Fruit fly (Drosophila melanogaster) whole organism, prepupa: Measurements from ENCODE around the gene CG31141.

Experiments
- Blimp-1 ChIP-seq: fragments of 200-800 bp; sonication (Bioruptor generic); optimal IDR thresholded peaks from 3 replicates; lab custom pipeline; 2017; ENCODE audit warnings: missing biosample characterization, missing genetic modification characterization, mild to moderate bottlenecking, moderate library complexity, missing genetic modification reagents
- CG10669 ChIP-seq: fragments of 200-800 bp; sonication (Bioruptor generic); optimal IDR thresholded peaks from 3 replicates; lab custom pipeline; 2018; ENCODE audit warnings: missing biosample characterization, mild to moderate bottlenecking, missing genetic modification characterization, moderate library complexity
- CG11294 ChIP-seq: fragments of 200-800 bp; sonication (Bioruptor generic); IDR thresholded peaks from 2 replicates; pipeline ENCODE4 v1.3.6; 2022; ENCODE audit warnings: missing biosample characterization, missing genetic modification characterization
- CG11762 ChIP-seq: fragments of 200-800 bp; sonication (Bioruptor generic); optimal IDR thresholded peaks from 3 replicates; lab custom pipeline; 2016; ENCODE audit warnings: missing biosample characterization, missing genetic modification characterization; ENCODE audit not compliant: insufficient read depth
- CG11902 ChIP-seq: fragments of 200-800 bp; sonication (Bioruptor generic); optimal IDR thresholded peaks from 3 replicates; lab custom pipeline; 2016; ENCODE audit warnings: missing biosample characterization, missing genetic modification characterization
- CG15336 ChIP-seq: fragments of 200-800 bp; sonication (Bioruptor generic); IDR thresholded peaks from 2 replicates; pipeline ENCODE4 v1.3.6; 2022; ENCODE audit warnings: missing biosample characterization, missing genetic modification characterization
- CG1621 ChIP-seq: fragments of 200-800 bp; sonication (Bioruptor generic); optimal IDR thresholded peaks from 3 replicates; lab custom pipeline; 2018; ENCODE audit warnings: missing biosample characterization, mild to moderate bottlenecking, missing genetic modification characterization
- CG16779 ChIP-seq: fragments of 200-800 bp; sonication (Bioruptor generic); optimal IDR thresholded peaks from 3 replicates; lab custom pipeline; 2017; ENCODE audit warnings: missing biosample characterization, mild to moderate bottlenecking, missing genetic modification characterization
- CG3032 ChIP-seq: fragments of 200-800 bp; optimal IDR thresholded peaks from 2 replicates; lab custom pipeline; 2019; ENCODE audit warnings: missing biosample characterization, mild to moderate bottlenecking, missing genetic modification characterization, moderate library complexity
- CG31627 ChIP-seq: fragments of 200-800 bp; sonication (Bioruptor generic); optimal IDR thresholded peaks from 3 replicates; lab custom pipeline; 2016; ENCODE audit warnings: missing biosample characterization, missing genetic modification characterization
- CG32006 ChIP-seq: fragments of 200-800 bp; sonication (Bioruptor generic); optimal IDR thresholded peaks from 3 replicates; lab custom pipeline; 2017; ENCODE audit warnings: missing biosample characterization, mild to moderate bottlenecking, missing genetic modification characterization
- CG34406 ChIP-seq: fragments of 200-800 bp; sonication (Bioruptor generic); optimal IDR thresholded peaks from 3 replicates; lab custom pipeline; 2016; ENCODE audit warnings: missing biosample characterization, missing genetic modification characterization
- CG3919 ChIP-seq: fragments of 200-800 bp; sonication (Bioruptor generic); optimal IDR thresholded peaks from 3 replicates; lab custom pipeline; 2016; ENCODE audit warnings: missing biosample characterization, missing genetic modification characterization
- CG4318 ChIP-seq: fragments of 200-800 bp; sonication (Bioruptor generic); optimal IDR thresholded peaks from 3 replicates; lab custom pipeline; 2017; ENCODE audit warnings: missing biosample characterization, mild to moderate bottlenecking, missing genetic modification characterization
- CG6163 ChIP-seq: fragments of 200-800 bp; sonication (Bioruptor generic); IDR thresholded peaks from 3 replicates; pipeline ENCODE4 v1.3.6; 2022; ENCODE audit warnings: missing biosample characterization, missing genetic modification characterization
- CG6276 ChIP-seq: fragments of 200-800 bp; sonication (Bioruptor generic); optimal IDR thresholded peaks from 2 replicates; lab custom pipeline; 2017; ENCODE audit warnings: missing biosample characterization, mild to moderate bottlenecking, missing genetic modification characterization
- CG6792 ChIP-seq: fragments of 200-800 bp; sonication (Bioruptor generic); optimal IDR thresholded peaks from 3 replicates; lab custom pipeline; 2016; ENCODE audit warnings: missing biosample characterization, missing genetic modification characterization
- CG6808 ChIP-seq: fragments of 200-800 bp; sonication (Bioruptor generic); optimal IDR thresholded peaks from 3 replicates; lab custom pipeline; 2017; ENCODE audit warnings: missing biosample characterization, missing genetic modification characterization, mild to moderate bottlenecking, moderate library complexity, missing genetic modification reagents
- CG6854 ChIP-seq: fragments of 200-800 bp; sonication (Bioruptor generic); optimal IDR thresholded peaks from 2 replicates; lab custom pipeline; 2017; ENCODE audit warnings: missing biosample characterization, mild to moderate bottlenecking, missing genetic modification characterization
- CG7368 ChIP-seq: fragments of 200-800 bp; sonication (Bioruptor generic); optimal IDR thresholded peaks from 3 replicates; lab custom pipeline; 2016; ENCODE audit warnings: missing biosample characterization, missing genetic modification characterization
- CG8119 ChIP-seq: fragments of 200-800 bp; sonication (Bioruptor generic); IDR thresholded peaks from 3 replicates; pipeline ENCODE4 v1.3.6; 2022; ENCODE audit warnings: missing biosample characterization, missing genetic modification characterization
- CG8319 ChIP-seq: fragments of 200-800 bp; sonication (Bioruptor generic); optimal IDR thresholded peaks from 3 replicates; lab custom pipeline; 2016; ENCODE audit warnings: missing biosample characterization, missing genetic modification characterization
- CG8632 ChIP-seq: fragments of 200-800 bp; sonication (Bioruptor generic); optimal IDR thresholded peaks from 3 replicates; lab custom pipeline; 2016; ENCODE audit warnings: missing biosample characterization, missing genetic modification characterization
- CG9139 ChIP-seq: fragments of 200-800 bp; sonication (Bioruptor generic); optimal IDR thresholded peaks from 3 replicates; lab custom pipeline; 2017; ENCODE audit warnings: missing biosample characterization, mild to moderate bottlenecking, missing genetic modification characterization
- Eip75B ChIP-seq: fragments of 200-800 bp; sonication (Bioruptor generic); optimal IDR thresholded peaks from 3 replicates; lab custom pipeline; 2016; ENCODE audit warnings: missing biosample characterization, missing genetic modification characterization
- Eip93F ChIP-seq: fragments of 200-800 bp; sonication (Bioruptor generic); optimal IDR thresholded peaks from 2 replicates; lab custom pipeline; 2016; ENCODE audit warnings: missing biosample characterization, mild to moderate bottlenecking, missing genetic modification characterization
- Ets21C ChIP-seq: fragments of 200-800 bp; sonication (Bioruptor generic); optimal IDR thresholded peaks from 3 replicates; lab custom pipeline; 2016; ENCODE audit warnings: missing biosample characterization, missing genetic modification characterization
- Gug ChIP-seq: fragments of 200-800 bp; sonication (Bioruptor generic); IDR thresholded peaks from 2 replicates; pipeline ENCODE4 v1.3.6; 2022; ENCODE audit warnings: missing biosample characterization, missing genetic modification characterization
- Hr39 ChIP-seq: fragments of 200-800 bp; sonication (Bioruptor generic); optimal IDR thresholded peaks from 2 replicates; lab custom pipeline; 2016; ENCODE audit warnings: missing biosample characterization, missing genetic modification characterization
- Hr4 ChIP-seq: fragments of 200-800 bp; sonication (Bioruptor generic); optimal IDR thresholded peaks from 3 replicates; lab custom pipeline; 2016; ENCODE audit warnings: missing biosample characterization, missing genetic modification characterization
- Lpt ChIP-seq: fragments of 200-800 bp; sonication (Bioruptor generic); optimal IDR thresholded peaks from 3 replicates; lab custom pipeline; 2016; ENCODE audit warnings: missing biosample characterization, missing genetic modification characterization
- Met ChIP-seq: fragments of 200-800 bp; sonication (Bioruptor generic); optimal IDR thresholded peaks from 3 replicates; lab custom pipeline; 2016; ENCODE audit warnings: missing biosample characterization, missing genetic modification characterization
- OdsH ChIP-seq: fragments of 200-800 bp; sonication (Bioruptor generic); optimal IDR thresholded peaks from 3 replicates; lab custom pipeline; 2016; ENCODE audit warnings: missing biosample characterization, missing genetic modification characterization
- Smox ChIP-seq: fragments of 200-800 bp; sonication (Bioruptor generic); optimal IDR thresholded peaks from 3 replicates; lab custom pipeline; 2016; ENCODE audit warnings: missing biosample characterization, missing genetic modification characterization
- Sox102F ChIP-seq: fragments of 200-800 bp; sonication (Bioruptor generic); optimal IDR thresholded peaks from 2 replicates; lab custom pipeline; 2016; ENCODE audit warnings: missing biosample characterization, mild to moderate bottlenecking, missing genetic modification characterization
- Sox14 ChIP-seq: fragments of 200-800 bp; sonication (Bioruptor generic); optimal IDR thresholded peaks from 3 replicates; lab custom pipeline; 2016; ENCODE audit warnings: missing biosample characterization, missing genetic modification characterization
- acj6 ChIP-seq: fragments of 200-800 bp; sonication (Bioruptor generic); optimal IDR thresholded peaks from 3 replicates; lab custom pipeline; 2016; ENCODE audit warnings: missing biosample characterization, missing genetic modification characterization
- cyc ChIP-seq: fragments of 200-800 bp; sonication (Bioruptor generic); optimal IDR thresholded peaks from 3 replicates; lab custom pipeline; 2016; ENCODE audit warnings: missing biosample characterization, missing genetic modification characterization
- dac ChIP-seq: fragments of 200-800 bp; sonication (Bioruptor generic); optimal IDR thresholded peaks from 2 replicates; lab custom pipeline; 2017; ENCODE audit warnings: missing biosample characterization, mild to moderate bottlenecking, missing genetic modification characterization
- dsx ChIP-seq: fragments of 200-800 bp; optimal IDR thresholded peaks from 3 replicates; lab custom pipeline; 2019; ENCODE audit warnings: missing biosample characterization, mild to moderate bottlenecking, missing genetic modification characterization, moderate library complexity; ENCODE audit not compliant: poor library complexity, severe bottlenecking
- esn ChIP-seq: fragments of 200-800 bp; sonication (Bioruptor generic); optimal IDR thresholded peaks from 2 replicates; lab custom pipeline; 2016; ENCODE audit warnings: missing biosample characterization, mild to moderate bottlenecking, missing genetic modification characterization, moderate library complexity
- fd59A ChIP-seq: fragments of 200-800 bp; sonication (Bioruptor generic); optimal IDR thresholded peaks from 2 replicates; lab custom pipeline; 2017; ENCODE audit warnings: missing biosample characterization, mild to moderate bottlenecking, missing genetic modification characterization, missing genetic modification reagents
- fd85E ChIP-seq: fragments of 200-800 bp; sonication (Bioruptor generic); optimal IDR thresholded peaks from 3 replicates; lab custom pipeline; 2016; ENCODE audit warnings: missing biosample characterization, missing genetic modification characterization
- fkh ChIP-seq: fragments of 200-800 bp; sonication (Bioruptor generic); optimal IDR thresholded peaks from 3 replicates; lab custom pipeline; 2017; ENCODE audit warnings: missing biosample characterization, mild to moderate bottlenecking, missing genetic modification characterization, moderate library complexity
- lz ChIP-seq: fragments of 200-800 bp; sonication (Bioruptor generic); optimal IDR thresholded peaks from 3 replicates; lab custom pipeline; 2016; ENCODE audit warnings: missing biosample characterization, missing genetic modification characterization
- net ChIP-seq: fragments of 200-800 bp; sonication (Bioruptor generic); optimal IDR thresholded peaks from 3 replicates; lab custom pipeline; 2016; ENCODE audit warnings: missing biosample characterization, missing genetic modification characterization
- pdm3 ChIP-seq: fragments of 200-800 bp; sonication (Bioruptor generic); optimal IDR thresholded peaks from 3 replicates; lab custom pipeline; 2016; ENCODE audit warnings: missing biosample characterization, missing genetic modification characterization
- salr ChIP-seq, 2 experiments: fragments of 200-800 bp; sonication (Bioruptor generic); optimal IDR thresholded peaks; 3 replicates each; lab custom pipeline; 2016 to 2018; ENCODE audit warnings: missing biosample characterization in 2 of 2, missing genetic modification characterization in 2 of 2, mild to moderate bottlenecking in 1 of 2
- spab ChIP-seq: fragments of 200-800 bp; sonication (Bioruptor generic); optimal IDR thresholded peaks from 2 replicates; lab custom pipeline; 2017; ENCODE audit warnings: missing biosample characterization, mild to moderate bottlenecking, missing genetic modification characterization, missing genetic modification reagents
- ss ChIP-seq, 2 experiments: fragments of 200-800 bp; sonication (Bioruptor generic); optimal IDR thresholded peaks; 2 replicates in 1 of 2; 3 replicates in 1 of 2; lab custom pipeline; 2017 to 2018; ENCODE audit warnings: mild to moderate bottlenecking in 2 of 2, missing biosample characterization in 2 of 2, missing genetic modification characterization in 2 of 2, moderate library complexity in 1 of 2
- topi ChIP-seq: fragments of 200-800 bp; sonication (Bioruptor generic); optimal IDR thresholded peaks from 3 replicates; lab custom pipeline; 2016; ENCODE audit warnings: missing biosample characterization, missing genetic modification characterization

CG31141 gene

dm6 chr3R:23909347-23909862 lies 13.7 kb upstream of the CG31141 start:
- TF ChIP-seq topi, result peak; percentile 78
- peak; percentile 79 for TF ChIP-seq Smox
- TF ChIP-seq net (GFP tag; lab: Kevin White, UChicago), result peak; percentile 80
- TF ChIP-seq dsx (GFP tag; lab: Kevin White, UChicago), result peak; percentile 68
- peak; percentile 62 for TF ChIP-seq Met (GFP tag; lab: Kevin White, UChicago)
- TF ChIP-seq CG6792, result peak; percentile 83
- TF ChIP-seq CG3919 (GFP tag; lab: Kevin White, UChicago), result peak; percentile 52
- peak; percentile 86 for TF ChIP-seq CG31627 (GFP tag; lab: Kevin White, UChicago)
- TF ChIP-seq salr (GFP tag; optimal IDR thresholded peaks at IDR 0.05; lab: Kevin White, UChicago), result peak; percentile 54 to 60
- TF ChIP-seq OdsH (GFP tag; lab: Kevin White, UChicago), result peak; percentile 77
- TF ChIP-seq Hr39 (GFP tag; lab: Kevin White, UChicago), result peak; percentile 82
- TF ChIP-seq acj6, result peak; percentile 82
- TF ChIP-seq Blimp-1 (GFP tag; lab: Kevin White, UChicago), result peak; percentile 19
- peak; percentile 53 for TF ChIP-seq CG6808 (GFP tag; lab: Kevin White, UChicago)
- 0 out of 3 replicates have a peak, but pooled peaks have one; percentile 21 for TF ChIP-seq CG6163 (GFP tag; lab: Robert Waterston, UW)
- TF ChIP-seq lz (GFP tag; lab: Kevin White, UChicago), result peak; percentile 71
- peak; percentile 79 for TF ChIP-seq Sox14 (GFP tag; lab: Kevin White, UChicago)
- TF ChIP-seq CG3032 (tag; lab: Kevin White, UChicago), result peak; percentile 73
- TF ChIP-seq Sox102F (GFP tag; lab: Kevin White, UChicago), result peak; percentile 84
- TF ChIP-seq CG10669 (GFP tag; lab: Kevin White, UChicago), result peak; percentile 87
- TF ChIP-seq Ets21C (GFP tag; lab: Kevin White, UChicago), result peak; percentile 70
- peak; percentile 26 for TF ChIP-seq CG6854 (GFP tag; lab: Kevin White, UChicago)
- peak; percentile 32 for TF ChIP-seq CG11762 (GFP tag; lab: Kevin White, UChicago)
- TF ChIP-seq CG1621 (tag; lab: Kevin White, UChicago), result peak; percentile 69
- TF ChIP-seq Lpt (GFP tag; lab: Kevin White, UChicago), result no peak
- peak; percentile 62 for TF ChIP-seq CG7368 (GFP tag; lab: Kevin White, UChicago)
- TF ChIP-seq fkh (GFP tag; lab: Kevin White, UChicago), result peak; percentile 87
- no peak for TF ChIP-seq CG6276 (GFP tag; lab: Kevin White, UChicago)
- TF ChIP-seq CG8119 (GFP tag; lab: Robert Waterston, UW), result 0 out of 3 replicates have a peak, but pooled peaks have one; percentile 22
- peak; percentile 29 for TF ChIP-seq cyc (GFP tag; lab: Kevin White, UChicago)
- peak; percentile 86 for TF ChIP-seq CG8632
- peak; percentile 53 for TF ChIP-seq CG9139 (GFP tag; lab: Kevin White, UChicago)
- peak; percentile 88 for TF ChIP-seq CG34406 (GFP tag; lab: Kevin White, UChicago)
- TF ChIP-seq spab (GFP tag; lab: Kevin White, UChicago), result peak; percentile 81
- TF ChIP-seq ss (GFP tag; optimal IDR thresholded peaks at IDR 0.05; lab: Kevin White, UChicago), result peak in 1 of 2 experiments; percentile 88
- TF ChIP-seq CG11294 (GFP tag; lab: Robert Waterston, UW), result peak; percentile 5; the same call in 1 of the 2 replicates
- TF ChIP-seq fd59A, result peak; percentile 84
- no peak for TF ChIP-seq Eip93F
- no peak for TF ChIP-seq dac (GFP tag; lab: Kevin White, UChicago)
- no peak for TF ChIP-seq CG4318 (GFP tag; lab: Kevin White, UChicago)
- peak; percentile 40 for TF ChIP-seq CG32006 (GFP tag; lab: Kevin White, UChicago)
- no peak for TF ChIP-seq CG15336
- TF ChIP-seq esn (GFP tag; lab: Kevin White, UChicago), result peak; percentile 84
- peak; percentile 60 for TF ChIP-seq CG8319
- TF ChIP-seq fd85E (GFP tag; lab: Kevin White, UChicago), result peak; percentile 18
- TF ChIP-seq pdm3 (GFP tag; lab: Kevin White, UChicago), result peak; percentile 81
- no peak for TF ChIP-seq Gug (GFP tag; lab: Robert Waterston, UW)
- TF ChIP-seq Eip75B (GFP tag; lab: Kevin White, UChicago), result peak; percentile 78
- no peak for TF ChIP-seq Hr4 (GFP tag; lab: Kevin White, UChicago)
- peak; percentile 19 for TF ChIP-seq CG16779 (tag; lab: Kevin White, UChicago)
- peak; percentile 77 for TF ChIP-seq CG11902 (GFP tag; lab: Kevin White, UChicago)
